Worm (Caenorhabditis elegans): ENCODE data around the gene C33D9.3.

DNA sequence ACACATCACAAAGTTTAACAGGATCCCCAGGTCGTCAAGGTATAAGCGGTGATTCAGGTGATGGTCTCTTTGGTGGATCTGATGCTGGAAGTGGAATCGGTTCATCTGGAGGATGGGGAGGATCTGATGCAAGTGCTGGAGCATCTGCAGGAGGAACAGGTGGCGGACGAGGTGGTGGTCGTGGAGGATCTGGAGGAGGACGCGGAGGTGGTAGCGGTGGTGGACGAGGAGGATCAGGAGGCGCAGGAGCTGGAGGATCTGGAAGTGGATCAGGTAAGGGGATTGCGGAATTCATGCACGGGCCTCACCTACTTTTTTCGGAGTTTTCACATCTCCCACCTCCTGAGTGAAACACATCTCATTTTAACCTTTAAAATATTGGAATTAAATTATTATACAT is 23.9 kb upstream of the C33D9.3 start:
- TF ChIP-seq nhr-11 (tag; optimal IDR thresholded peaks at IDR 0.05): no peak
- no peak for TF ChIP-seq lin-39 (tag; optimal IDR thresholded peaks at IDR 0.05)
- TF ChIP-seq ama-1 (optimal IDR thresholded peaks at IDR 0.05): no peak
- no peak for TF ChIP-seq zag-1 (tag; optimal IDR thresholded peaks at IDR 0.05)
- no peak for TF ChIP-seq fos-1 (tag; optimal IDR thresholded peaks at IDR 0.05)
- TF ChIP-seq ceh-44 (GFP tag; IDR thresholded peaks at IDR 0.05): no peak
- TF ChIP-seq nhr-237 (tag; optimal IDR thresholded peaks at IDR 0.05): no peak
- no peak for TF ChIP-seq nhr-28 (tag; optimal IDR thresholded peaks at IDR 0.05)
- no peak for TF ChIP-seq rbr-2 (tag; optimal IDR thresholded peaks at IDR 0.05)
- no peak for TF ChIP-seq ctbp-1 (GFP tag; IDR thresholded peaks at IDR 0.05)
- no peak for TF ChIP-seq Y105C5A.15 (GFP tag; IDR thresholded peaks at IDR 0.05)
